1 fruit fly cellular context compared by ENCODE assay signal in genomic region chr3L:13964635-13965501, dm6.
TF ChIP-seq lines count a peak whose summit lies in the region.

TSS of gene Meics (minus strand) at chr3L:13964702.
TSS of gene Nxf3 (plus strand) at chr3L:13965203.
TSS of gene ssp2 (plus strand) at chr3L:13965203.

TF ChIP-seq in whole organism, embryonic, 481 proteins besides CTCF, POLR2A, EP300 and RAD21 (continued from another document and continues in another):
- TF ChIP-seq pnt (GFP tag; optimal IDR thresholded peaks at IDR 0.05; lab: Kevin White, UChicago) (no peak), lola (GFP tag; optimal IDR thresholded peaks at IDR 0.05; lab: Kevin White, UChicago) (peak in 1 of 3 experiments; percentile 63), fru (optimal IDR thresholded peaks at IDR 0.05; lab: Kevin White, UChicago) (no peak), CG9437 (GFP tag; optimal IDR thresholded peaks at IDR 0.05; lab: Kevin White, UChicago) (peak; percentile 47), gfzf (GFP tag; optimal IDR thresholded peaks at IDR 0.05; lab: Kevin White, UChicago) (peak; percentile 41), CG9609 (GFP tag; optimal IDR thresholded peaks at IDR 0.05; lab: Kevin White, UChicago) (peak; percentile 7), CG9215 (GFP tag; IDR thresholded peaks at IDR 0.05; lab: Robert Waterston, UW) (peak; percentile 43; the same call in 1 of the 2 replicates), mam (GFP tag; optimal IDR thresholded peaks at IDR 0.05; lab: Kevin White, UChicago) (peak; percentile 55), CG10979 (tag; optimal IDR thresholded peaks at IDR 0.05; lab: Kevin White, UChicago) (no peak), oc (tag; optimal IDR thresholded peaks at IDR 0.05; lab: Kevin White, UChicago) (no peak), CG5245 (GFP tag; optimal IDR thresholded peaks at IDR 0.05; lab: Kevin White, UChicago) (no peak), Eip74EF (GFP tag; optimal IDR thresholded peaks at IDR 0.05; lab: Kevin White, UChicago) (no peak), chif (GFP tag; optimal IDR thresholded peaks at IDR 0.05; lab: Kevin White, UChicago) (no peak), HLHmδ (GFP tag; optimal IDR thresholded peaks at IDR 0.05; lab: Kevin White, UChicago) (peak; percentile 27), cwo (GFP tag; optimal IDR thresholded peaks at IDR 0.05; lab: Kevin White, UChicago) (no peak), Doc2 (GFP tag; IDR thresholded peaks at IDR 0.05; lab: Robert Waterston, UW) (no peak), CG4328 (GFP tag; optimal IDR thresholded peaks at IDR 0.05; lab: Kevin White, UChicago) (no peak), Blimp-1 (GFP tag; optimal IDR thresholded peaks at IDR 0.05; lab: Kevin White, UChicago) (peak; percentile 99), CG1792 (GFP tag; optimal IDR thresholded peaks at IDR 0.05; lab: Kevin White, UChicago) (no peak), CG8924 (tag; optimal IDR thresholded peaks at IDR 0.05; lab: Kevin White, UChicago) (peak; percentile 17), hkb (optimal IDR thresholded peaks at IDR 0.05; lab: Kevin White, UChicago) (no peak), hkb (GFP tag; IDR thresholded peaks at IDR 0.05; lab: Robert Waterston, UW) (no peak), CG12236 (GFP tag; optimal IDR thresholded peaks at IDR 0.05; lab: Kevin White, UChicago) (no peak), CG3838 (GFP tag; optimal IDR thresholded peaks at IDR 0.05; lab: Kevin White, UChicago) (no peak), Oli (tag; optimal IDR thresholded peaks at IDR 0.05; lab: Kevin White, UChicago) (no peak), dimm (GFP tag; IDR thresholded peaks at IDR 0.05; lab: Robert Waterston, UW) (no peak), hbn (GFP tag; IDR thresholded peaks at IDR 0.05; lab: Robert Waterston, UW; ENCODE audit: partially characterized antibody) (0 out of 2 replicates have a peak, but pooled peaks have one; percentile 55), Elba2 (GFP tag; optimal IDR thresholded peaks at IDR 0.05; lab: Kevin White, UChicago) (no peak), nmo (GFP tag; optimal IDR thresholded peaks at IDR 0.05; lab: Kevin White, UChicago) (peak; percentile 72), Drgx (GFP tag; IDR thresholded peaks at IDR 0.05; lab: Robert Waterston, UW) (no peak), Pdp1 (GFP tag; optimal IDR thresholded peaks at IDR 0.05; lab: Kevin White, UChicago) (peak in 1 of 2 experiments; percentile 7), tna (GFP tag; IDR thresholded peaks at IDR 0.05; lab: Robert Waterston, UW; ENCODE audit: partially characterized antibody) (peak; percentile 25; the same call in 1 of the 2 replicates), crc (GFP tag; optimal IDR thresholded peaks at IDR 0.05; lab: Kevin White, UChicago) (no peak), B-H2 (GFP tag; optimal IDR thresholded peaks at IDR 0.05; lab: Kevin White, UChicago) (no peak), trh (GFP tag; optimal IDR thresholded peaks at IDR 0.05; lab: Kevin White, UChicago) (no peak), Hr39 (optimal IDR thresholded peaks at IDR 0.05; lab: Kevin White, UChicago) (no peak), CG17568 (GFP tag; optimal IDR thresholded peaks at IDR 0.05; lab: Kevin White, UChicago) (no peak), CG13775 (GFP tag; optimal IDR thresholded peaks at IDR 0.05; lab: Kevin White, UChicago) (peak; percentile 58), chm (GFP tag; IDR thresholded peaks at IDR 0.05; lab: Robert Waterston, UW) (peak; percentile 63), Awh (GFP tag; IDR thresholded peaks at IDR 0.05; lab: Robert Waterston, UW) (no peak), sug (tag; optimal IDR thresholded peaks at IDR 0.05; lab: Kevin White, UChicago) (peak; percentile 40), Chrac-16 (GFP tag; optimal IDR thresholded peaks at IDR 0.05; lab: Kevin White, UChicago) (peak; percentile 7), CG33213 (GFP tag; optimal IDR thresholded peaks at IDR 0.05; lab: Kevin White, UChicago) (peak; percentile 3), HLH3B (GFP tag; IDR thresholded peaks at IDR 0.05; lab: Robert Waterston, UW) (no peak), CG17359 (tag; optimal IDR thresholded peaks at IDR 0.05; lab: Kevin White, UChicago) (no peak), Atf3 (GFP tag; optimal IDR thresholded peaks at IDR 0.05; lab: Kevin White, UChicago) (no peak), CG4424 (GFP tag; optimal IDR thresholded peaks at IDR 0.05; lab: Kevin White, UChicago) (no peak), Dll (GFP tag; IDR thresholded peaks at IDR 0.05; lab: Robert Waterston, UW; ENCODE audit: partially characterized antibody) (peak; percentile 64; the same call in 3 of the 4 replicates), CG18764 (GFP tag; optimal IDR thresholded peaks at IDR 0.05; lab: Kevin White, UChicago) (no peak), sens (GFP tag; lab: Kevin White, UChicago) (peak; percentile 77), Gsc (GFP tag; IDR thresholded peaks at IDR 0.05; lab: Robert Waterston, UW) (no peak), CG32772 (GFP tag; IDR thresholded peaks at IDR 0.05; lab: Robert Waterston, UW) (0 out of 2 replicates have a peak, but pooled peaks have one; percentile 12), CG10366 (GFP tag; IDR thresholded peaks at IDR 0.05; lab: Robert Waterston, UW) (no peak), CG11696 (GFP tag; IDR thresholded peaks at IDR 0.05; lab: Robert Waterston, UW) (no peak), CHES-1-like (GFP tag; optimal IDR thresholded peaks at IDR 0.05; lab: Kevin White, UChicago) (peak; percentile 17), dpn (GFP tag; optimal IDR thresholded peaks at IDR 0.05; lab: Kevin White, UChicago) (peak in 1 of 2 experiments; percentile 20), CG17328 (GFP tag; IDR thresholded peaks at IDR 0.05; lab: Robert Waterston, UW) (peak; percentile 21; the same call in 1 of the 2 replicates), row (GFP tag; IDR thresholded peaks at IDR 0.05; lab: Robert Waterston, UW) (peak; percentile 81), ems (GFP tag; optimal IDR thresholded peaks at IDR 0.05; lab: Kevin White, UChicago) (no peak), CG10565 (GFP tag; optimal IDR thresholded peaks at IDR 0.05; lab: Kevin White, UChicago) (no peak), Jarid2 (GFP tag; optimal IDR thresholded peaks at IDR 0.05; lab: Kevin White, UChicago) (peak; percentile 51), grau (tag; optimal IDR thresholded peaks at IDR 0.05; lab: Kevin White, UChicago) (peak; percentile 13), esg (GFP tag; conservative IDR thresholded peaks at IDR 0.05; lab: Robert Waterston, UW) (no peak), nau (GFP tag; optimal IDR thresholded peaks at IDR 0.05; lab: Kevin White, UChicago) (no peak), luna (GFP tag; optimal IDR thresholded peaks at IDR 0.05; lab: Kevin White, UChicago) (no peak), sc (optimal IDR thresholded peaks at IDR 0.05; lab: Kevin White, UChicago) (no peak), sc (GFP tag; optimal IDR thresholded peaks at IDR 0.05; lab: Kevin White, UChicago) (peak; percentile 7), CG9876 (GFP tag; optimal IDR thresholded peaks at IDR 0.05; lab: Kevin White, UChicago) (no peak), Hsf (GFP tag; optimal IDR thresholded peaks at IDR 0.05; lab: Kevin White, UChicago) (no peak), PHDP (tag; optimal IDR thresholded peaks at IDR 0.05; lab: Kevin White, UChicago) (no peak), CG6854 (GFP tag; optimal IDR thresholded peaks at IDR 0.05; lab: Kevin White, UChicago) (no peak), E2f1 (GFP tag; IDR thresholded peaks at IDR 0.05; lab: Robert Waterston, UW) (no peak), CkIIα-i1 (GFP tag; IDR thresholded peaks at IDR 0.05; lab: Robert Waterston, UW) (no peak), CG12155 (GFP tag; optimal IDR thresholded peaks at IDR 0.05; lab: Kevin White, UChicago) (peak; percentile 2), TFAM (GFP tag; optimal IDR thresholded peaks at IDR 0.05; lab: Kevin White, UChicago) (no peak), D (optimal IDR thresholded peaks at IDR 0.05; lab: Kevin White, UChicago) (no peak), D (GFP tag; optimal IDR thresholded peaks at IDR 0.05; lab: Kevin White, UChicago) (peak; percentile 25), CG3065 (GFP tag; optimal IDR thresholded peaks at IDR 0.05; lab: Kevin White, UChicago) (no peak), cato (GFP tag; optimal IDR thresholded peaks at IDR 0.05; lab: Kevin White, UChicago; ENCODE audit: borderline replicate concordance) (no peak), H2.0 (GFP tag; IDR thresholded peaks at IDR 0.05; lab: Robert Waterston, UW) (peak; percentile 34; the same call in 1 of the 2 replicates), Adf1 (GFP tag; IDR thresholded peaks at IDR 0.05; lab: Robert Waterston, UW) (no peak), Tbp (GFP tag; optimal IDR thresholded peaks at IDR 0.05; lab: Kevin White, UChicago) (no peak), CG8388 (GFP tag; optimal IDR thresholded peaks at IDR 0.05; lab: Kevin White, UChicago) (no peak), CG1603 (tag; optimal IDR thresholded peaks at IDR 0.05; lab: Kevin White, UChicago) (peak; percentile 58), CG2202 (tag; optimal IDR thresholded peaks at IDR 0.05; lab: Kevin White, UChicago) (no peak), CG6765 (GFP tag; optimal IDR thresholded peaks at IDR 0.05; lab: Kevin White, UChicago) (no peak), bab2 (GFP tag; optimal IDR thresholded peaks at IDR 0.05; lab: Kevin White, UChicago) (peak; percentile 6), sqz (GFP tag; optimal IDR thresholded peaks at IDR 0.05; lab: Kevin White, UChicago) (no peak), p53 (GFP tag; optimal IDR thresholded peaks at IDR 0.05; lab: Kevin White, UChicago) (no peak), Hmr (GFP tag; optimal IDR thresholded peaks at IDR 0.05; lab: Kevin White, UChicago) (no peak), C15 (GFP tag; IDR thresholded peaks at IDR 0.05; lab: Robert Waterston, UW) (no peak), CG13123 (GFP tag; optimal IDR thresholded peaks at IDR 0.05; lab: Kevin White, UChicago) (no peak), CG2875 (GFP tag; optimal IDR thresholded peaks at IDR 0.05; lab: Kevin White, UChicago) (no peak), sens-2 (GFP tag; IDR thresholded peaks at IDR 0.05; lab: Robert Waterston, UW) (no peak), Kr (GFP tag; optimal IDR thresholded peaks at IDR 0.05; lab: Kevin White, UChicago) (no peak), CG17912 (GFP tag; optimal IDR thresholded peaks at IDR 0.05; lab: Kevin White, UChicago) (no peak), CG6689 (GFP tag; IDR thresholded peaks at IDR 0.05; lab: Robert Waterston, UW) (no peak), CG8089 (GFP tag; optimal IDR thresholded peaks at IDR 0.05; lab: Kevin White, UChicago) (no peak), ac (GFP tag; optimal IDR thresholded peaks at IDR 0.05; lab: Kevin White, UChicago) (peak; percentile 18), gem (tag; optimal IDR thresholded peaks at IDR 0.05; lab: Kevin White, UChicago) (no peak), klu (GFP tag; IDR thresholded peaks at IDR 0.05; lab: Robert Waterston, UW) (no peak), CG11456 (GFP tag; IDR thresholded peaks at IDR 0.05; lab: Robert Waterston, UW) (peak; percentile 64; the same call in 2 of the 3 replicates), Bdp1 (GFP tag; optimal IDR thresholded peaks at IDR 0.05; lab: Kevin White, UChicago) (no peak), CG3163 (GFP tag; optimal IDR thresholded peaks at IDR 0.05; lab: Kevin White, UChicago) (no peak), hb (GFP tag; IDR thresholded peaks at IDR 0.05; lab: Robert Waterston, UW; ENCODE audit: partially characterized antibody) (peak; percentile 71; the same call in 2 of the 3 replicates), tin (GFP tag; optimal IDR thresholded peaks at IDR 0.05; lab: Kevin White, UChicago) (peak; percentile 38), CG10267 (tag; optimal IDR thresholded peaks at IDR 0.05; lab: Kevin White, UChicago) (peak; percentile 41), zfh1 (GFP tag; IDR thresholded peaks at IDR 0.05; lab: Robert Waterston, UW) (peak; percentile 25; the same call in 1 of the 3 replicates), CG9817 (tag; optimal IDR thresholded peaks at IDR 0.05; lab: Kevin White, UChicago) (peak; percentile 11), inv (GFP tag; IDR thresholded peaks at IDR 0.05; lab: Robert Waterston, UW; ENCODE audit: partially characterized antibody) (peak; percentile 46), eve (GFP tag; optimal IDR thresholded peaks at IDR 0.05; lab: Kevin White, UChicago) (no peak), wor (GFP tag; IDR thresholded peaks at IDR 0.05; lab: Robert Waterston, UW) (no peak), cas (GFP tag; IDR thresholded peaks at IDR 0.05; lab: Robert Waterston, UW) (no peak), CG7357 (GFP tag; IDR thresholded peaks at IDR 0.05; lab: Robert Waterston, UW) (no peak), Meics (GFP tag; optimal IDR thresholded peaks at IDR 0.05; lab: Kevin White, UChicago) (no peak), CG31388 (GFP tag; optimal IDR thresholded peaks at IDR 0.05; lab: Kevin White, UChicago) (no peak), Bteb2 (GFP tag; optimal IDR thresholded peaks at IDR 0.05; lab: Kevin White, UChicago) (no peak), exex (tag; optimal IDR thresholded peaks at IDR 0.05; lab: Kevin White, UChicago) (no peak), unpg (GFP tag; optimal IDR thresholded peaks at IDR 0.05; lab: Kevin White, UChicago) (no peak), BtbVII (GFP tag; optimal IDR thresholded peaks at IDR 0.05; lab: Kevin White, UChicago) (no peak), Fer2 (tag; optimal IDR thresholded peaks at IDR 0.05; lab: Kevin White, UChicago) (no peak), B-H1 (GFP tag; IDR thresholded peaks at IDR 0.05; lab: Robert Waterston, UW) (no peak), aop (GFP tag; IDR thresholded peaks at IDR 0.05; lab: Robert Waterston, UW) (no peak), CG8281 (tag; optimal IDR thresholded peaks at IDR 0.05; lab: Kevin White, UChicago) (no peak), CG13424 (tag; optimal IDR thresholded peaks at IDR 0.05; lab: Kevin White, UChicago) (peak; percentile 16), ham (GFP tag; IDR thresholded peaks at IDR 0.05; lab: Robert Waterston, UW) (no peak), Dbx (GFP tag; IDR thresholded peaks at IDR 0.05; lab: Robert Waterston, UW) (0 out of 3 replicates have a peak, but pooled peaks have one; percentile 21), Hey (tag; optimal IDR thresholded peaks at IDR 0.05; lab: Kevin White, UChicago) (no peak), CG1024 (GFP tag; IDR thresholded peaks at IDR 0.05; lab: Robert Waterston, UW) (no peak), lbe (GFP tag; optimal IDR thresholded peaks at IDR 0.05; lab: Kevin White, UChicago) (no peak), CG10274 (GFP tag; optimal IDR thresholded peaks at IDR 0.05; lab: Kevin White, UChicago) (no peak), repo (GFP tag; optimal IDR thresholded peaks at IDR 0.05; lab: Kevin White, UChicago) (no peak), trem (tag; optimal IDR thresholded peaks at IDR 0.05; lab: Kevin White, UChicago) (peak; percentile 12), slbo (GFP tag; IDR thresholded peaks at IDR 0.05; lab: Robert Waterston, UW) (peak; percentile 79), sna (GFP tag; IDR thresholded peaks at IDR 0.05; lab: Robert Waterston, UW; ENCODE audit: partially characterized antibody) (no peak)
